Worm (Caenorhabditis elegans) whole organism, L4 larva: ENCODE data around the gene ppk-2.

ENCODE experiments used
- F37D6.2 ChIP-seq: sonication (generic microtip); optimal IDR thresholded peaks from 2 replicates; lab custom pipeline; 2016; ENCODE audit warnings: mild to moderate bottlenecking, missing genetic modification characterization, missing compliant biosample characterization
- T20F7.1 ChIP-seq: fragments of 200-800 bp; sonication (Bioruptor generic); optimal IDR thresholded peaks from 2 replicates; lab custom pipeline; 2018; ENCODE audit warnings: mild to moderate bottlenecking, missing genetic modification characterization, missing compliant biosample characterization
- T26A8.4 ChIP-seq: fragments of 200-800 bp; sonication (Bioruptor generic); IDR thresholded peaks from 2 replicates; pipeline ENCODE4 v1.3.6; 2022; ENCODE audit warnings: missing genetic modification characterization, missing compliant biosample characterization
- Y105C5A.15 ChIP-seq: fragments of 200-800 bp; sonication (Bioruptor generic); IDR thresholded peaks from 2 replicates; pipeline ENCODE4 v1.3.6; 2022; ENCODE audit warnings: missing genetic modification characterization, missing compliant biosample characterization
- aha-1 ChIP-seq: fragments of 150-350 bp; peaks from one replicate; lab custom pipeline; 2014; ENCODE audit warnings: missing biosample characterization, missing genetic modification characterization
- ama-1 ChIP-seq: fragments of 150-350 bp; optimal IDR thresholded peaks from 2 replicates; lab custom pipeline; 2014; ENCODE audit warnings: inconsistent platforms, mixed read lengths
- ceh-20 ChIP-seq: fragments of 200-800 bp; sonication (Bioruptor generic); IDR thresholded peaks from 2 replicates; pipeline ENCODE4 v1.3.6; 2022; ENCODE audit warnings: missing genetic modification reagents, missing genetic modification characterization, missing compliant biosample characterization
- ceh-28 ChIP-seq: fragments of 150-350 bp; optimal IDR thresholded peaks from 2 replicates; lab custom pipeline; 2014; ENCODE audit warnings: missing biosample characterization, missing genetic modification reagents, missing genetic modification characterization
- ceh-32 ChIP-seq: sonication (generic microtip); optimal IDR thresholded peaks from 2 replicates; lab custom pipeline; 2016; ENCODE audit warnings: mild to moderate bottlenecking, missing genetic modification characterization, missing compliant biosample characterization; ENCODE audit not compliant: poor library complexity
- ces-1 ChIP-seq: fragments of 150-350 bp; sonication (generic microtip); optimal IDR thresholded peaks from 4 replicates; lab custom pipeline; 2014; ENCODE audit warnings: missing biosample characterization, missing genetic modification reagents, missing genetic modification characterization
- ctbp-1 ChIP-seq: fragments of 200-800 bp; sonication (Bioruptor generic); IDR thresholded peaks from 2 replicates; pipeline ENCODE4 v1.3.6; 2022; ENCODE audit warnings: missing genetic modification reagents, missing genetic modification characterization, missing compliant biosample characterization
- daf-12 ChIP-seq: fragments of 150-350 bp; optimal IDR thresholded peaks from 2 replicates; lab custom pipeline; 2014; ENCODE audit warnings: missing biosample characterization, missing genetic modification reagents, missing genetic modification characterization
- daf-16 ChIP-seq, 3 experiments: sonication (generic microtip); optimal IDR thresholded peaks; 2 replicates each; lab custom pipeline; 2016 to 2017; ENCODE audit warnings: missing genetic modification characterization in 3 of 3, missing genetic modification reagents in 3 of 3, mild to moderate bottlenecking in 2 of 3, missing compliant biosample characterization in 2 of 3, missing biosample characterization in 1 of 3, moderate library complexity in 1 of 3
- dmd-6 ChIP-seq: fragments of 200-800 bp; sonication (Bioruptor generic); IDR thresholded peaks from 2 replicates; pipeline ENCODE4 v1.3.6; 2022; ENCODE audit warnings: missing genetic modification reagents, missing genetic modification characterization, missing compliant biosample characterization
- dmd-9 ChIP-seq: fragments of 200-800 bp; sonication (Bioruptor generic); IDR thresholded peaks from 2 replicates; pipeline ENCODE4 v1.3.6; 2022; ENCODE audit warnings: missing genetic modification reagents, missing genetic modification characterization, missing compliant biosample characterization
- dpl-1 ChIP-seq: fragments of 150-350 bp; optimal IDR thresholded peaks from 2 replicates; lab custom pipeline; 2014; ENCODE audit warnings: missing biosample characterization, missing genetic modification reagents, missing genetic modification characterization
- duxl-1 ChIP-seq: sonication (generic microtip); optimal IDR thresholded peaks from 2 replicates; lab custom pipeline; 2016; ENCODE audit warnings: mild to moderate bottlenecking, missing genetic modification characterization, moderate library complexity, missing compliant biosample characterization; ENCODE audit not compliant: poor library complexity
- dve-1 ChIP-seq: sonication (generic microtip); optimal IDR thresholded peaks from 2 replicates; lab custom pipeline; 2017; ENCODE audit warnings: antibody characterized with exemption, mild to moderate bottlenecking, missing genetic modification characterization, missing compliant biosample characterization; ENCODE audit not compliant: insufficient read depth
- fos-1 ChIP-seq: fragments of 150-350 bp; optimal IDR thresholded peaks from 2 replicates; lab custom pipeline; 2014; ENCODE audit warnings: missing biosample characterization, missing genetic modification characterization
- hif-1 ChIP-seq, 2 experiments: sonication (generic microtip); optimal IDR thresholded peaks; 2 replicates each; lab custom pipeline; 2016 to 2017; ENCODE audit warnings: missing compliant biosample characterization in 2 of 2, missing genetic modification characterization in 2 of 2, missing genetic modification reagents in 2 of 2, missing genotype in 2 of 2, mild to moderate bottlenecking in 1 of 2
- hlh-11 ChIP-seq: fragments of 200-800 bp; sonication (Bioruptor generic); optimal IDR thresholded peaks from 2 replicates; lab custom pipeline; 2018; ENCODE audit warnings: mild to moderate bottlenecking, missing genetic modification characterization, missing compliant biosample characterization
- hlh-30 ChIP-seq: sonication (generic microtip); optimal IDR thresholded peaks from 2 replicates; lab custom pipeline; 2017; ENCODE audit warnings: antibody characterized with exemption, mild to moderate bottlenecking, missing genetic modification characterization, missing compliant biosample characterization; ENCODE audit not compliant: insufficient read depth
- hmg-1.1 ChIP-seq: fragments of 200-800 bp; sonication (Bioruptor generic); IDR thresholded peaks from 2 replicates; pipeline ENCODE4 v1.3.6; 2022; ENCODE audit warnings: missing genetic modification reagents, missing genetic modification characterization, missing compliant biosample characterization
- jun-1 ChIP-seq: fragments of 150-350 bp; optimal IDR thresholded peaks from 2 replicates; lab custom pipeline; 2014; ENCODE audit warnings: missing biosample characterization, missing genetic modification reagents, missing genetic modification characterization
- lin-1 ChIP-seq: fragments of 200-800 bp; sonication (Bioruptor generic); IDR thresholded peaks from 2 replicates; pipeline ENCODE4 v1.3.6; 2022; ENCODE audit warnings: missing genetic modification reagents, missing genetic modification characterization, missing compliant biosample characterization
- lin-13 ChIP-seq: fragments of 150-350 bp; optimal IDR thresholded peaks from 2 replicates; lab custom pipeline; 2014; ENCODE audit warnings: missing biosample characterization, missing genetic modification reagents, missing genetic modification characterization
- lin-15B ChIP-seq: fragments of 150-350 bp; sonication (generic microtip); optimal IDR thresholded peaks from 3 replicates; lab custom pipeline; 2014; ENCODE audit warnings: missing biosample characterization, missing genetic modification characterization
- lin-38 ChIP-seq: fragments of 200-800 bp; sonication (Bioruptor generic); IDR thresholded peaks from 2 replicates; pipeline ENCODE4 v1.3.6; 2022; ENCODE audit warnings: missing genetic modification reagents, missing genetic modification characterization, missing compliant biosample characterization
- lin-39 ChIP-seq: fragments of 150-350 bp; optimal IDR thresholded peaks from 2 replicates; lab custom pipeline; 2014; ENCODE audit warnings: missing biosample characterization, missing genetic modification reagents, missing genetic modification characterization
- lsy-2 ChIP-seq, 2 experiments: fragments of 150-350 bp in 1 of 2; sonication (generic microtip) in 1 of 2; optimal IDR thresholded peaks; 2 replicates each; lab custom pipeline; 2014 to 2017; ENCODE audit warnings: missing biosample characterization in 2 of 2, missing genetic modification characterization in 2 of 2
- mdl-1 ChIP-seq, 2 experiments: fragments of 150-350 bp in 1 of 2; sonication (generic microtip) in 1 of 2; optimal IDR thresholded peaks; 2 replicates each; lab custom pipeline; 2014 to 2017; ENCODE audit warnings: missing biosample characterization in 2 of 2, missing genetic modification characterization in 2 of 2
- mep-1 ChIP-seq: fragments of 150-350 bp; sonication (generic microtip); optimal IDR thresholded peaks from 3 replicates; lab custom pipeline; 2014; ENCODE audit warnings: missing biosample characterization, missing genetic modification characterization
- mes-2 ChIP-seq: sonication (generic microtip); optimal IDR thresholded peaks from 2 replicates; lab custom pipeline; 2016; ENCODE audit warnings: missing genotype, mild to moderate bottlenecking, missing genetic modification characterization, missing compliant biosample characterization; ENCODE audit not compliant: poor library complexity, severe bottlenecking
- nhr-102 ChIP-seq: sonication (generic microtip); optimal IDR thresholded peaks from 2 replicates; lab custom pipeline; 2016; ENCODE audit warnings: mild to moderate bottlenecking, missing genetic modification characterization, moderate library complexity, missing compliant biosample characterization
- nhr-11 ChIP-seq: fragments of 150-350 bp; optimal IDR thresholded peaks from 2 replicates; lab custom pipeline; 2014; ENCODE audit warnings: missing biosample characterization, missing genetic modification characterization
- nhr-28 ChIP-seq: fragments of 150-350 bp; optimal IDR thresholded peaks from 2 replicates; lab custom pipeline; 2014; ENCODE audit warnings: missing biosample characterization, missing genetic modification characterization
- nhr-48 ChIP-seq: sonication (generic microtip); optimal IDR thresholded peaks from 2 replicates; lab custom pipeline; 2016; ENCODE audit warnings: mild to moderate bottlenecking, missing genetic modification characterization, missing compliant biosample characterization
- nhr-6 ChIP-seq: fragments of 150-350 bp; optimal IDR thresholded peaks from 2 replicates; lab custom pipeline; 2014; ENCODE audit warnings: missing biosample characterization, missing genetic modification characterization
- php-3 ChIP-seq: fragments of 200-800 bp; sonication (Bioruptor generic); IDR thresholded peaks from 2 replicates; pipeline ENCODE4 v1.3.6; 2022; ENCODE audit warnings: missing genetic modification reagents, missing genetic modification characterization, missing compliant biosample characterization
- rbr-2 ChIP-seq: sonication (generic microtip); optimal IDR thresholded peaks from 2 replicates; lab custom pipeline; 2016; ENCODE audit warnings: missing genotype, missing genetic modification characterization, missing compliant biosample characterization
- set-16 ChIP-seq: fragments of 200-800 bp; sonication (Bioruptor generic); IDR thresholded peaks from 2 replicates; pipeline ENCODE4 v1.3.6; 2022; ENCODE audit warnings: missing genetic modification reagents, missing genetic modification characterization, missing compliant biosample characterization
- spr-1 ChIP-seq: sonication (generic microtip); optimal IDR thresholded peaks from 2 replicates; lab custom pipeline; 2016; ENCODE audit warnings: mild to moderate bottlenecking, missing genetic modification characterization, missing compliant biosample characterization
- tra-1 ChIP-seq: fragments of 200-800 bp; sonication (Bioruptor generic); IDR thresholded peaks from 2 replicates; pipeline ENCODE4 v1.3.6; 2022; ENCODE audit warnings: missing genetic modification reagents, missing genetic modification characterization, missing compliant biosample characterization
- vab-7 ChIP-seq: fragments of 200-800 bp; sonication (Bioruptor generic); IDR thresholded peaks from 2 replicates; pipeline ENCODE4 v1.3.6; 2022; ENCODE audit warnings: missing genetic modification reagents, missing genetic modification characterization, missing compliant biosample characterization
- zfp-2 ChIP-seq: sonication (generic microtip); optimal IDR thresholded peaks from 2 replicates; lab custom pipeline; 2016; ENCODE audit warnings: mild to moderate bottlenecking, missing genetic modification characterization, missing compliant biosample characterization
- zip-11 ChIP-seq: fragments of 200-800 bp; sonication (Bioruptor generic); IDR thresholded peaks from 2 replicates; pipeline ENCODE4 v1.3.6; 2022; ENCODE audit warnings: missing genetic modification characterization, missing compliant biosample characterization
- zip-2 ChIP-seq: fragments of 150-350 bp; optimal IDR thresholded peaks from 2 replicates; lab custom pipeline; 2014; ENCODE audit warnings: missing biosample characterization, missing genetic modification characterization

The ppk-2 gene

ce11 chrIII:2099808-2100366 lies 2.2 kb upstream of the ppk-2 start (continued):
- TF ChIP-seq Y105C5A.15 (GFP tag; lab: Robert Waterston, UW): no peak
- TF ChIP-seq zip-2 (tag; lab: Kevin White, UChicago): no peak
- peak; percentile 78 for TF ChIP-seq hlh-11 (tag; lab: Kevin White, UChicago)

DNA sequence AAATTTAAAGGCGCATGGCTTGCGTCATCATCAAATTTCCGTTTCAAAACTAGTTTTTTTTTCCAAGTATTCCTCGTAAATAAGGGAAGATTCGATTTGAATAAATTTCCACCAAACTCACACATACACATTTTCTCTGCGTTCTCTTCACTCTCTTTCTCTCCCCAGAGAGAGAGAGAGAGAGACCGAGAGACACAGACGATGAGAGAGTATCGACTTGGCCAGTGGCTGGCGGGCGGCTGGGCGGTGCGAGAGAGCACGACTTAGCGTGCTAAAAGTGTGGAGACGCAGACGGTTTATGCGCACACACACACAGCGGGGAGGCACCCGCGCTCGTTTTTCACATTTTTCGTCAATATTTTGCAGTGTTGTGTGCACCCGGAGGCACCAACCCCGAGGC lies 1.3 kb upstream of the ppk-2 start:
- peak; percentile 44 for TF ChIP-seq zfp-2 (tag; lab: Kevin White, UChicago)
- TF ChIP-seq T20F7.1: no peak
- peak; percentile 71 for TF ChIP-seq ceh-28 (tag; lab: Kevin White, UChicago)
- peak; percentile 77 for TF ChIP-seq mep-1 (tag; lab: Kevin White, UChicago)
- TF ChIP-seq nhr-102 (tag; lab: Kevin White, UChicago): peak; percentile 32
- 0 out of 2 replicates have a peak, but pooled peaks have one; percentile 27 for TF ChIP-seq ceh-20
- TF ChIP-seq set-16: peak; percentile 87
- peak; percentile 56 for TF ChIP-seq dmd-6 (GFP tag; lab: Robert Waterston, UW)
- TF ChIP-seq fos-1 (tag; lab: Kevin White, UChicago): no peak
- peak; percentile 68 for TF ChIP-seq dve-1 (tag; lab: Kevin White, UChicago)
- peak; percentile 45 for TF ChIP-seq vab-7 (GFP tag; lab: Robert Waterston, UW)
- TF ChIP-seq hif-1 (tag; optimal IDR thresholded peaks at IDR 0.05; lab: Kevin White, UChicago): peak; percentile 5 to 71
- peak; percentile 67 for TF ChIP-seq lin-13
- peak; percentile 24 for TF ChIP-seq dpl-1
- TF ChIP-seq lin-39 (tag; lab: Kevin White, UChicago): no peak
- TF ChIP-seq rbr-2 (tag; lab: Kevin White, UChicago): peak; percentile 80
- TF ChIP-seq hlh-30: peak; percentile 71
- peak; percentile 21 for TF ChIP-seq spr-1 (tag; lab: Kevin White, UChicago)
- TF ChIP-seq jun-1: no peak
- TF ChIP-seq ama-1 (lab: Kevin White, UChicago): no peak
- peak; percentile 65 for TF ChIP-seq mes-2 (tag; lab: Kevin White, UChicago)
- peak; percentile 59 for TF ChIP-seq nhr-48 (tag; lab: Kevin White, UChicago)
- TF ChIP-seq dmd-9 (GFP tag; lab: Robert Waterston, UW): 0 out of 2 replicates have a peak, but pooled peaks have one; percentile 5
- TF ChIP-seq nhr-28 (tag; lab: Kevin White, UChicago): peak; percentile 28
- no peak for TF ChIP-seq tra-1 (GFP tag; lab: Robert Waterston, UW)
- TF ChIP-seq F37D6.2 (tag; lab: Kevin White, UChicago): peak; percentile 40
- TF ChIP-seq zip-11: no peak
- no peak for TF ChIP-seq daf-12
- no peak for TF ChIP-seq lin-15B (tag; lab: Kevin White, UChicago)
- peak; percentile 87 for TF ChIP-seq hlh-11 (tag; lab: Kevin White, UChicago)
- peak; percentile 17 for TF ChIP-seq nhr-11
- TF ChIP-seq duxl-1: peak; percentile 79
- peak; percentile 71 for TF ChIP-seq nhr-6 (tag; lab: Kevin White, UChicago)
- peak; percentile 98 for TF ChIP-seq aha-1 (tag; lab: Kevin White, UChicago)
- TF ChIP-seq ctbp-1 (GFP tag; lab: Robert Waterston, UW): peak; percentile 79
- peak; percentile 64 for TF ChIP-seq lin-38 (GFP tag; lab: Robert Waterston, UW)
- peak; percentile 90 for TF ChIP-seq ces-1 (GFP tag; lab: Kevin White, UChicago)
- TF ChIP-seq hmg-1.1: peak; percentile 90
- no peak for TF ChIP-seq ceh-32 (tag; lab: Kevin White, UChicago)
- TF ChIP-seq mdl-1 (tag; optimal IDR thresholded peaks at IDR 0.05; lab: Kevin White, UChicago): peak in 1 of 2 experiments; percentile 66
- TF ChIP-seq lin-1 (GFP tag; lab: Robert Waterston, UW): 0 out of 2 replicates have a peak, but pooled peaks have one; percentile 41
- TF ChIP-seq daf-16 (GFP tag; optimal IDR thresholded peaks at IDR 0.05; lab: Kevin White, UChicago): peak in 1 of 2 experiments; percentile 32
- peak; percentile 58 for TF ChIP-seq daf-16 (tag; optimal IDR thresholded peaks at IDR 0.05; lab: Kevin White, UChicago)
- peak; percentile 66 for TF ChIP-seq T26A8.4 (GFP tag; lab: Robert Waterston, UW)
- peak; percentile 44; the same call in 1 of the 2 replicates for TF ChIP-seq php-3 (GFP tag; lab: Robert Waterston, UW)
- peak; percentile 33 to 77 for TF ChIP-seq lsy-2 (tag; optimal IDR thresholded peaks at IDR 0.05; lab: Kevin White, UChicago)
